Fruit fly (Drosophila melanogaster): ENCODE measurements around the gene CG34302.

dm6 chr3R:9784341-9785062 is 39.1 kb downstream of the CG34302 start, which contains the start of the genes MtnA and CG8500:
- TF ChIP-seq Myc (optimal IDR thresholded peaks at IDR 0.05) (no peak), Sin3A (optimal IDR thresholded peaks at IDR 0.05) (no peak), ttk (optimal IDR thresholded peaks at IDR 0.05) (no peak), psq (optimal IDR thresholded peaks at IDR 0.05) (no peak)

Data from Kc167 (cell line).